Worm (Caenorhabditis elegans): Measurements from ENCODE around the gene cyp-13A10.

DNA sequence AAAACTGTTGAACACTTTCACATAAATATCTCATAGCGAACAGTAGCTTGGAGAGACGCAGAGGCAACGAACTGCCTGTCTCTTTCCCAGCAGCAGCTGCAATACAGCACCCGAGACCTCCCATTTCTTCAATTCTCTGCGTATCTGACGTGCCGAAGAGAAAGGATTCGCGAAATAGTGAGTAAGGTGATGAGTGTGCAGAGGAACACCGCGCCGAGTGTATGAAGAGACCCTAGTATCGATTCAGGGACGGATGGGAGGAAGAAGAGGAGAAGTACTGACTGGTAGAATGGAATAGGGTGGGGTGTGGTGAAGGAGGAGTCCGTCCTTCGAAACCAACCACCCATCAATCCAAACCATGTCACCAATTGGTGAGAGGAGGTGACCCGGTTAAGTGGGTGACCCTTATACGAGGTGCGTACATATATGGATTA, 16.5 kb downstream of the cyp-13A10 start:
- peak; percentile 42 for TF ChIP-seq F13C5.2 (tag; optimal IDR thresholded peaks at IDR 0.05)
- TF ChIP-seq sea-1 (GFP tag; conservative IDR thresholded peaks at IDR 0.05): 0 out of 2 replicates have a peak, but pooled peaks have one; percentile 33
- peak; percentile 77 for TF ChIP-seq hmg-4 (GFP tag; optimal IDR thresholded peaks at IDR 0.05)
- no peak for TF ChIP-seq hnd-1 (tag; optimal IDR thresholded peaks at IDR 0.05)
- TF ChIP-seq hmbx-1 (tag; optimal IDR thresholded peaks at IDR 0.05): no peak

All from whole organism, early embryonic.